Worm (Caenorhabditis elegans): ENCODE results near the gene C27B7.6.

DNA sequence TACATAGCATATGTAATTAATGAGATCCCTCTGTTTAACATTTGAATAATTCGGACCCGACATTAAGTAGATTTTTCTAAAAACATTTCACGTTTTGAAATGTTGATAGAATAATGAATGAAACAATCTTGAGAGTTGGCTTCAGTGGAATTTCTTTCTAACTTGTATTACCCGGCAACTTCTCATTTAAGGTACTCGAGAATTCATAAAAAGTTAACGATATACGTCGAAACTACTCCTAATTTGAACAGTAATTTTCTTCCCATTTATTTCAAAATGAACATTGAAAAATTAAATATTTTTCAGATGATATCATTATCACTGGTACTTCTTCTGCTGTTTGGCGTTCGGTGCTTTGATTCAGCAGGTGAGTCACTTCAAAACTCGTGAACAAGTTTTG lies 598 bp upstream of the C27B7.6 start, which contains the start of gene C27B7.7:
- TF ChIP-seq egl-27 (tag; optimal IDR thresholded peaks at IDR 0.05) (no peak), lsy-2 (tag; optimal IDR thresholded peaks at IDR 0.05) (no peak)
